Fruit fly (Drosophila melanogaster): Measurements from ENCODE around the gene Sirt7.

The Sirt7 gene

DNA sequence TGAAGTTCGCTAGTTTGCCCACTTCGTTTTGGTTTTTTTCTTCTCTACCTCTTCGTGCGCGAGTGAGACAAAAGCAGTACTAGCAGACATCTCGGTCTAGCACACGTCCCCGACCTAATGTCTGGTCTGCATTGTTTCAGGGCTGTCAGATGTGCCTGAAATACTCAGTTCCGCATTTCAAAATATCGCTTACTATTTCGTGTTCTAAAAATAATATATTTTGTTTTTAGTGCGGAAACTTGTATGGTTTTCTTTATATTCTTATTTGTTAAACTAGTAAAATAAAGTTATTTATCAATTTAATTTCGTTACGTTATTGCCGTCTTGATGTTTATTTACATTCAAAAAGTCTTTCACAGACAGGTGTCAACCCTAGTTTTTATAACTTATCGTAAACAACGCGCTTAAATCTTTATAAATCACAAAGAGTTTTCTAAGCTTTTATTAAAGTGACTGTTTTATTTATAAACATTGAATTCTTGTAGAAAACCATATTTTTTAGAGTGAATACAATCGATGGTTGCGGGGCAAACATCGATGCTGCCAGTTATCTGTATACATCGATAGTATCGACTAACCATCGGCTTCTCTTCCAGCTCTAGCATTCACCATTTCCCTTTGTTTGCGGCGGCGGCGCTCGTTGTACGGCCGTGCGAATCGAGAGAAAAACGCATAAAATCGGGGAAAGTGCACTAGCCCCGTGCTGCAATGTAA lies 7.6 kb downstream of the Sirt7 start (continued):
- no peak for TF ChIP-seq trh (GFP tag; optimal IDR thresholded peaks at IDR 0.05)
- TF ChIP-seq CG13894 (tag; optimal IDR thresholded peaks at IDR 0.05): peak; percentile 62
- TF ChIP-seq CG5180 (GFP tag; optimal IDR thresholded peaks at IDR 0.05): no peak
- TF ChIP-seq fd102C (GFP tag; optimal IDR thresholded peaks at IDR 0.05): no peak
- no peak for TF ChIP-seq ranshi (GFP tag; IDR thresholded peaks at IDR 0.05)
- peak; percentile 26 for TF ChIP-seq Bdp1 (GFP tag; optimal IDR thresholded peaks at IDR 0.05)
- no peak for TF ChIP-seq CG16813 (GFP tag; IDR thresholded peaks at IDR 0.05; ENCODE audit: partially characterized antibody)
- no peak for TF ChIP-seq Drgx (GFP tag; IDR thresholded peaks at IDR 0.05)
- peak; percentile 62 for TF ChIP-seq BtbVII (GFP tag; optimal IDR thresholded peaks at IDR 0.05)
- peak; percentile 68 for TF ChIP-seq Hr3 (GFP tag; optimal IDR thresholded peaks at IDR 0.05)
- TF ChIP-seq tup (GFP tag; optimal IDR thresholded peaks at IDR 0.05): peak; percentile 3
- TF ChIP-seq slp2 (GFP tag; optimal IDR thresholded peaks at IDR 0.05): peak; percentile 9
- TF ChIP-seq Chrac-16 (GFP tag; optimal IDR thresholded peaks at IDR 0.05): peak; percentile 62
- no peak for TF ChIP-seq CG31388 (GFP tag; optimal IDR thresholded peaks at IDR 0.05)
- TF ChIP-seq Lpt (GFP tag; optimal IDR thresholded peaks at IDR 0.05): no peak
- no peak for TF ChIP-seq Dfd (GFP tag; optimal IDR thresholded peaks at IDR 0.05)
- no peak for TF ChIP-seq wek (GFP tag; optimal IDR thresholded peaks at IDR 0.05)
- TF ChIP-seq H15 (GFP tag; IDR thresholded peaks at IDR 0.05): no peak
- TF ChIP-seq bbx (GFP tag; IDR thresholded peaks at IDR 0.05; ENCODE audit: partially characterized antibody): no peak
- peak; percentile 13 for TF ChIP-seq oc (tag; optimal IDR thresholded peaks at IDR 0.05)
- TF ChIP-seq Hmr (GFP tag; optimal IDR thresholded peaks at IDR 0.05): peak; percentile 75
- TF ChIP-seq PHDP (tag; optimal IDR thresholded peaks at IDR 0.05): peak; percentile 82
- TF ChIP-seq gsb-n (tag; optimal IDR thresholded peaks at IDR 0.05): peak; percentile 57
- no peak for TF ChIP-seq grn (GFP tag; optimal IDR thresholded peaks at IDR 0.05)
- no peak for TF ChIP-seq CG9215 (GFP tag; IDR thresholded peaks at IDR 0.05)
- TF ChIP-seq bcd (GFP tag; optimal IDR thresholded peaks at IDR 0.05): peak; percentile 70
- peak; percentile 48 for TF ChIP-seq CG4854 (GFP tag; optimal IDR thresholded peaks at IDR 0.05)
- no peak for TF ChIP-seq Mrtf (GFP tag; IDR thresholded peaks at IDR 0.05)
- TF ChIP-seq zen2 (GFP tag; IDR thresholded peaks at IDR 0.05; ENCODE audit: partially characterized antibody): no peak
- peak; percentile 68 for TF ChIP-seq pho (GFP tag; optimal IDR thresholded peaks at IDR 0.05)
- no peak for TF ChIP-seq CG2889 (GFP tag; IDR thresholded peaks at IDR 0.05)
- peak; percentile 37 for TF ChIP-seq fu2 (GFP tag; optimal IDR thresholded peaks at IDR 0.05)
- peak; percentile 59 for TF ChIP-seq her (GFP tag; optimal IDR thresholded peaks at IDR 0.05)
- peak; percentile 63 for TF ChIP-seq gro (GFP tag; optimal IDR thresholded peaks at IDR 0.05)
- peak; percentile 40 for TF ChIP-seq Sin3A (optimal IDR thresholded peaks at IDR 0.05)
- TF ChIP-seq mam (GFP tag; optimal IDR thresholded peaks at IDR 0.05): peak; percentile 65
- peak; percentile 21 for TF ChIP-seq Side (GFP tag; optimal IDR thresholded peaks at IDR 0.05)
- TF ChIP-seq Awh (GFP tag; IDR thresholded peaks at IDR 0.05): no peak
- peak; percentile 39 for TF ChIP-seq CG1602 (GFP tag; optimal IDR thresholded peaks at IDR 0.05)
- TF ChIP-seq gfzf (GFP tag; optimal IDR thresholded peaks at IDR 0.05): peak; percentile 19
- TF ChIP-seq CG30403 (GFP tag; optimal IDR thresholded peaks at IDR 0.05): peak; percentile 78
- TF ChIP-seq Stat92E (GFP tag; optimal IDR thresholded peaks at IDR 0.05): no peak
- TF ChIP-seq hbn (GFP tag; IDR thresholded peaks at IDR 0.05; ENCODE audit: partially characterized antibody): no peak
- peak; percentile 25 for TF ChIP-seq CG8944 (GFP tag; optimal IDR thresholded peaks at IDR 0.05)
- peak; percentile 97 for TF ChIP-seq Ets65A (GFP tag)
- peak; percentile 79 for TF ChIP-seq CG6272 (GFP tag; IDR thresholded peaks at IDR 0.05)
- TF ChIP-seq Hr51 (GFP tag; optimal IDR thresholded peaks at IDR 0.05): peak; percentile 56 to 83
- TF ChIP-seq CG8478 (optimal IDR thresholded peaks at IDR 0.05): peak; percentile 83
- peak; percentile 33 for TF ChIP-seq Deaf1 (tag; optimal IDR thresholded peaks at IDR 0.05)
- TF ChIP-seq CG5953 (GFP tag; IDR thresholded peaks at IDR 0.05): no peak
- TF ChIP-seq CHES-1-like (GFP tag; optimal IDR thresholded peaks at IDR 0.05): no peak

All from whole organism, embryonic.